Worm (Caenorhabditis elegans) whole organism, L1 larva: ENCODE measurements around the gene oat-1.
A peak's percentile ranks its signal among the peaks of the same experiment; 100 is the strongest.

ENCODE experiments used
- C16A3.4 ChIP-seq: fragments of 150-350 bp; optimal IDR thresholded peaks from 2 replicates; lab custom pipeline; 2014; ENCODE audit warnings: missing biosample characterization, missing genetic modification characterization
- C34B4.2 ChIP-seq: sonication (generic microtip); optimal IDR thresholded peaks from 2 replicates; lab custom pipeline; 2017; ENCODE audit warnings: mild to moderate bottlenecking, missing genetic modification characterization, missing compliant biosample characterization
- F16B12.6 ChIP-seq: fragments of 150-350 bp; optimal IDR thresholded peaks from 2 replicates; lab custom pipeline; 2014; ENCODE audit warnings: missing biosample characterization, missing genetic modification characterization
- aly-2 ChIP-seq: fragments of 150-350 bp; optimal IDR thresholded peaks from 2 replicates; lab custom pipeline; 2014; ENCODE audit warnings: missing biosample characterization, missing genetic modification characterization
- ceh-8 ChIP-seq: fragments of 200-800 bp; sonication (Bioruptor generic); optimal IDR thresholded peaks from 2 replicates; lab custom pipeline; 2018; ENCODE audit warnings: mild to moderate bottlenecking, missing genetic modification characterization, moderate library complexity, missing compliant biosample characterization
- ceh-82 ChIP-seq, 3 experiments: fragments of 150-350 bp in 1 of 3; sonication (generic microtip) in 2 of 3; optimal IDR thresholded peaks; 2 replicates each; lab custom pipeline; 2014 to 2017; ENCODE audit warnings: missing biosample characterization in 3 of 3, missing genetic modification characterization in 3 of 3
- ceh-88 ChIP-seq: fragments of 200-800 bp; sonication (Bioruptor generic); IDR thresholded peaks from 2 replicates; pipeline ENCODE4 v1.3.6; 2022; ENCODE audit warnings: missing genetic modification characterization, missing compliant biosample characterization
- dpl-1 ChIP-seq, 3 experiments: fragments of 150-350 bp in 2 of 3; sonication (generic microtip) in 1 of 3; optimal IDR thresholded peaks; 2 replicates each; lab custom pipeline; 2014 to 2017; ENCODE audit warnings: missing biosample characterization in 3 of 3, missing genetic modification characterization in 3 of 3, missing genetic modification reagents in 3 of 3
- dsc-1 ChIP-seq: sonication (generic microtip); optimal IDR thresholded peaks from 2 replicates; lab custom pipeline; 2016; ENCODE audit warnings: mild to moderate bottlenecking, missing genetic modification characterization, missing compliant biosample characterization
- efl-1 ChIP-seq, 4 experiments: fragments of 150-350 bp; optimal IDR thresholded peaks in 3 of 4; peaks in 1 of 4; 1 replicate in 1 of 4; 2 replicates in 3 of 4; lab custom pipeline; 2014; ENCODE audit warnings: missing biosample characterization in 2 of 4, missing genetic modification characterization in 2 of 4, missing genetic modification reagents in 2 of 4
- egl-13 ChIP-seq: sonication (generic microtip); optimal IDR thresholded peaks from 2 replicates; lab custom pipeline; 2016; ENCODE audit warnings: missing genotype, missing genetic modification reagents, missing genetic modification characterization, missing compliant biosample characterization
- egl-27 ChIP-seq, 2 experiments: fragments of 150-350 bp in 1 of 2; sonication (generic microtip); optimal IDR thresholded peaks; 3 replicates each; lab custom pipeline; 2017 to 2018; ENCODE audit warnings: missing biosample characterization in 2 of 2, missing genetic modification characterization in 2 of 2, missing genetic modification reagents in 2 of 2
- ets-5 ChIP-seq: fragments of 200-800 bp; sonication (Bioruptor generic); IDR thresholded peaks from 2 replicates; pipeline ENCODE4 v1.3.6; 2022; ENCODE audit warnings: missing genetic modification characterization, missing compliant biosample characterization
- fkh-10 ChIP-seq: sonication (generic microtip); optimal IDR thresholded peaks from 2 replicates; lab custom pipeline; 2017; ENCODE audit warnings: missing biosample characterization, missing genetic modification reagents, missing genetic modification characterization
- fkh-4 ChIP-seq: sonication (generic microtip); optimal IDR thresholded peaks from 2 replicates; lab custom pipeline; 2016; ENCODE audit warnings: missing compliant biosample characterization, missing genetic modification characterization, borderline replicate concordance
- fkh-8 ChIP-seq: sonication (generic microtip); optimal IDR thresholded peaks from 2 replicates; lab custom pipeline; 2016; ENCODE audit warnings: mild to moderate bottlenecking, missing genetic modification characterization, missing compliant biosample characterization
- fos-1 ChIP-seq: fragments of 150-350 bp; optimal IDR thresholded peaks from 2 replicates; lab custom pipeline; 2014; ENCODE audit warnings: missing biosample characterization, missing genetic modification characterization
- hpl-2 ChIP-seq: fragments of 150-350 bp; optimal IDR thresholded peaks from 2 replicates; lab custom pipeline; 2014; ENCODE audit warnings: missing biosample characterization, missing genetic modification reagents, missing genetic modification characterization
- isw-1 ChIP-seq: fragments of 200-800 bp; sonication (Bioruptor generic); IDR thresholded peaks from 2 replicates; pipeline ENCODE4 v1.3.6; 2022; ENCODE audit warnings: missing genetic modification characterization, missing compliant biosample characterization
- lin-13 ChIP-seq: fragments of 150-350 bp; optimal IDR thresholded peaks from 2 replicates; lab custom pipeline; 2014; ENCODE audit warnings: missing biosample characterization, missing genetic modification reagents, missing genetic modification characterization
- lir-3 ChIP-seq: sonication (generic microtip); optimal IDR thresholded peaks from 2 replicates; lab custom pipeline; 2016; ENCODE audit warnings: mild to moderate bottlenecking, missing genetic modification characterization, moderate library complexity, missing compliant biosample characterization; ENCODE audit not compliant: poor library complexity
- lsy-2 ChIP-seq, 2 experiments: fragments of 150-350 bp; optimal IDR thresholded peaks; 2 replicates each; lab custom pipeline; 2014; ENCODE audit warnings: missing biosample characterization in 2 of 2, missing genetic modification characterization in 2 of 2
- nhr-12 ChIP-seq: sonication (generic microtip); optimal IDR thresholded peaks from 2 replicates; lab custom pipeline; 2017; ENCODE audit warnings: missing biosample characterization, missing genetic modification characterization
- nhr-19 ChIP-seq: fragments of 200-800 bp; sonication (Bioruptor generic); conservative IDR thresholded peaks from 2 replicates; pipeline ENCODE4 v1.3.6; 2022; ENCODE audit warnings: missing genetic modification characterization, missing compliant biosample characterization
- nhr-47 ChIP-seq: sonication (generic microtip); optimal IDR thresholded peaks from 2 replicates; lab custom pipeline; 2016; ENCODE audit warnings: mild to moderate bottlenecking, missing genetic modification characterization, moderate library complexity, missing compliant biosample characterization
- nhr-71 ChIP-seq: sonication (generic microtip); optimal IDR thresholded peaks from 2 replicates; lab custom pipeline; 2016; ENCODE audit warnings: mild to moderate bottlenecking, missing genetic modification characterization, moderate library complexity, missing compliant biosample characterization
- nhr-76 ChIP-seq: sonication (generic microtip); optimal IDR thresholded peaks from 2 replicates; lab custom pipeline; 2017; ENCODE audit warnings: missing biosample characterization, missing genetic modification characterization
- nhr-84 ChIP-seq: sonication (generic microtip); optimal IDR thresholded peaks from 2 replicates; lab custom pipeline; 2017; ENCODE audit warnings: missing biosample characterization, missing genetic modification characterization
- nhr-90 ChIP-seq: sonication (generic microtip); optimal IDR thresholded peaks from 2 replicates; lab custom pipeline; 2016; ENCODE audit warnings: mild to moderate bottlenecking, missing genetic modification characterization, missing compliant biosample characterization; ENCODE audit not compliant: poor library complexity
- pax-3 ChIP-seq: fragments of 200-800 bp; sonication (Bioruptor generic); optimal IDR thresholded peaks from 2 replicates; lab custom pipeline; 2018; ENCODE audit warnings: mild to moderate bottlenecking, missing genetic modification characterization, moderate library complexity, missing compliant biosample characterization
- pqm-1 ChIP-seq: sonication (generic microtip); optimal IDR thresholded peaks from 3 replicates; lab custom pipeline; 2017; ENCODE audit warnings: missing biosample characterization, missing genetic modification characterization
- rnt-1 ChIP-seq: sonication (generic microtip); optimal IDR thresholded peaks from 2 replicates; lab custom pipeline; 2016; ENCODE audit warnings: mild to moderate bottlenecking, missing genetic modification characterization, moderate library complexity, missing compliant biosample characterization
- skn-1 ChIP-seq: fragments of 150-350 bp; optimal IDR thresholded peaks from 2 replicates; lab custom pipeline; 2014; ENCODE audit warnings: missing biosample characterization, missing genetic modification characterization
- snpc-4 ChIP-seq: fragments of 150-350 bp; optimal IDR thresholded peaks from 2 replicates; lab custom pipeline; 2014; ENCODE audit warnings: missing biosample characterization, missing genetic modification characterization
- snu-23 ChIP-seq: sonication (generic microtip); optimal IDR thresholded peaks from 2 replicates; lab custom pipeline; 2016; ENCODE audit warnings: missing genetic modification characterization, missing compliant biosample characterization
- sup-37 ChIP-seq: fragments of 200-800 bp; sonication (Bioruptor generic); optimal IDR thresholded peaks from 2 replicates; lab custom pipeline; 2018; ENCODE audit warnings: mild to moderate bottlenecking, missing genetic modification characterization, missing compliant biosample characterization
- swsn-7 ChIP-seq: sonication (generic microtip); optimal IDR thresholded peaks from 2 replicates; lab custom pipeline; 2016; ENCODE audit warnings: missing genetic modification characterization, missing compliant biosample characterization
- tbx-2 ChIP-seq: sonication (generic microtip); optimal IDR thresholded peaks from 2 replicates; lab custom pipeline; 2016; ENCODE audit warnings: missing genetic modification characterization, missing compliant biosample characterization
- unc-30 ChIP-seq: sonication (generic microtip); optimal IDR thresholded peaks from 2 replicates; lab custom pipeline; 2017; ENCODE audit warnings: missing biosample characterization, missing genetic modification characterization
- unc-62 ChIP-seq: fragments of 150-350 bp; optimal IDR thresholded peaks from 2 replicates; lab custom pipeline; 2014; ENCODE audit warnings: missing biosample characterization, missing genetic modification reagents, missing genetic modification characterization
- unc-98 ChIP-seq: fragments of 200-800 bp; sonication (Bioruptor generic); IDR thresholded peaks from 2 replicates; pipeline ENCODE4 v1.3.6; 2022; ENCODE audit warnings: missing genetic modification characterization, missing compliant biosample characterization
- xbp-1 ChIP-seq: sonication (generic microtip); optimal IDR thresholded peaks from 2 replicates; lab custom pipeline; 2016; ENCODE audit warnings: missing genetic modification characterization, missing compliant biosample characterization
- zag-1 ChIP-seq: fragments of 150-350 bp; optimal IDR thresholded peaks from 2 replicates; lab custom pipeline; 2014; ENCODE audit warnings: missing biosample characterization, missing genetic modification characterization
- zip-4 ChIP-seq: fragments of 200-800 bp; sonication (Bioruptor generic); optimal IDR thresholded peaks from 2 replicates; lab custom pipeline; 2018; ENCODE audit warnings: mild to moderate bottlenecking, missing genetic modification characterization, moderate library complexity, missing compliant biosample characterization
- ztf-11 ChIP-seq, 2 experiments: sonication (generic microtip); optimal IDR thresholded peaks; 2 replicates each; lab custom pipeline; 2016 to 2017; ENCODE audit warnings: missing genetic modification characterization in 2 of 2, missing biosample characterization in 1 of 2, missing compliant biosample characterization in 1 of 2
- ztf-4 ChIP-seq: fragments of 150-350 bp; optimal IDR thresholded peaks from 2 replicates; lab custom pipeline; 2014; ENCODE audit warnings: missing biosample characterization, missing genetic modification characterization

Gene oat-1

ce11 chrIV:8479346-8479745, 7.0 kb upstream of the oat-1 start, which contains the start of gene hlh-12:
TSS of gene hlh-12 (minus strand) at chrIV:8479446.
- no peak for TF ChIP-seq nhr-76 (tag; lab: Kevin White, UChicago)
- no peak for TF ChIP-seq efl-1 (optimal IDR thresholded peaks at IDR 0.05; lab: Kevin White, UChicago)
- TF ChIP-seq efl-1 (GFP tag; optimal IDR thresholded peaks at IDR 0.05 in 1 of 2; lab: Kevin White, UChicago): peak in 1 of 2 experiments; percentile 21

ce11 chrIV:8478516-8478915, 6.1 kb upstream of the oat-1 start:
- peak; percentile 6 for TF ChIP-seq nhr-71 (tag; lab: Kevin White, UChicago)
- no peak for TF ChIP-seq aly-2 (tag; lab: Kevin White, UChicago)

- no peak for TF ChIP-seq swsn-7
- TF ChIP-seq dsc-1 (tag; lab: Kevin White, UChicago): no peak
- peak; percentile 49 for TF ChIP-seq rnt-1 (tag; lab: Kevin White, UChicago)
- no peak for TF ChIP-seq egl-27 (tag; optimal IDR thresholded peaks at IDR 0.05; lab: Kevin White, UChicago)
- TF ChIP-seq nhr-76 (tag; lab: Kevin White, UChicago): no peak
- no peak for TF ChIP-seq ztf-11 (tag; optimal IDR thresholded peaks at IDR 0.05; lab: Kevin White, UChicago)
- no peak for TF ChIP-seq snu-23 (GFP tag; lab: Kevin White, UChicago)
- TF ChIP-seq F16B12.6 (tag; lab: Kevin White, UChicago): no peak
Measured at ce11 chrIV:8476880-8477279, 4.5 kb upstream of the oat-1 start, which contains the start of gene spp-10. TSS of gene spp-10 (plus strand) at chrIV:8477180.

DNA sequence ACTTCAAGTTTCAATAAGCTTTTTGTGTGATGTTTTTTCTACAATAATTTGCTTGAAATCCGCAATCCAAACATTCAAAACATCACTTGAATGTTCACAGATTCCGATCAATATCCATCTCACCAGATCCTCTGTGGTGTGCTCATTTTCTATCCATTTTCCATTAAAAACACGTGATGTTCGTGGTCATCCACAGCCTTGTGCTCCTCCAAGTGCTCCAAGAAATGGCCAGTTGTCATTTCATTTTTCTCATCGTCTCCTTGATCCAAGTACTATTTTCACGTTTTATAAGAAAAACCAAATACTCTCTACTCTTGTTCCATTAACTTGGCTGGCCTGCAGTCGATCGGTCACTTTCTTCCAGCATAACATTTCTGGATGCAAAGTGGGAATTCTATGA, 3.8 kb upstream of the oat-1 start:
- TF ChIP-seq dpl-1 (GFP tag; optimal IDR thresholded peaks at IDR 0.05; lab: Kevin White, UChicago) (no peak), xbp-1 (tag; lab: Kevin White, UChicago) (no peak), C34B4.2 (tag; lab: Kevin White, UChicago) (no peak), fos-1 (tag; lab: Kevin White, UChicago) (no peak), ceh-82 (tag; optimal IDR thresholded peaks at IDR 0.05; lab: Kevin White, UChicago) (no peak), isw-1 (GFP tag; lab: Robert Waterston, UW) (no peak), fkh-4 (tag; lab: Kevin White, UChicago) (no peak), unc-62 (GFP tag; lab: Kevin White, UChicago) (no peak), F16B12.6 (tag; lab: Kevin White, UChicago) (no peak), nhr-19 (GFP tag; lab: Robert Waterston, UW) (peak; percentile 60), snu-23 (GFP tag; lab: Kevin White, UChicago) (peak; percentile 36), snpc-4 (no peak), ztf-4 (tag; lab: Kevin White, UChicago) (peak; percentile 61), nhr-47 (tag; lab: Kevin White, UChicago) (no peak), nhr-71 (tag; lab: Kevin White, UChicago) (peak; percentile 75), tbx-2 (tag; lab: Kevin White, UChicago) (no peak), egl-13 (tag; lab: Kevin White, UChicago) (no peak), pax-3 (tag; lab: Kevin White, UChicago) (no peak), skn-1 (tag; lab: Kevin White, UChicago) (no peak), C16A3.4 (tag; lab: Kevin White, UChicago) (no peak), lsy-2 (tag; optimal IDR thresholded peaks at IDR 0.05; lab: Kevin White, UChicago) (peak; percentile 20 to 34), nhr-12 (tag; lab: Kevin White, UChicago) (no peak), nhr-84 (tag; lab: Kevin White, UChicago) (no peak), unc-30 (tag; lab: Kevin White, UChicago) (no peak), zip-4 (no peak), dsc-1 (tag; lab: Kevin White, UChicago) (peak; percentile 12), lir-3 (tag; lab: Kevin White, UChicago) (no peak), swsn-7 (peak; percentile 15), ets-5 (GFP tag; lab: Robert Waterston, UW) (no peak), fkh-8 (tag; lab: Kevin White, UChicago) (no peak), zag-1 (tag; lab: Kevin White, UChicago) (no peak), nhr-90 (no peak), hpl-2 (GFP tag; lab: Kevin White, UChicago) (no peak), sup-37 (GFP tag; lab: Kevin White, UChicago) (no peak), lin-13 (no peak), unc-98 (GFP tag; lab: Robert Waterston, UW) (no peak), ceh-8 (no peak), pqm-1 (tag; lab: Kevin White, UChicago) (no peak), fkh-10 (no peak), ceh-88 (no peak)
